Worm (Caenorhabditis elegans): ENCODE data around the gene col-83.

DNA sequence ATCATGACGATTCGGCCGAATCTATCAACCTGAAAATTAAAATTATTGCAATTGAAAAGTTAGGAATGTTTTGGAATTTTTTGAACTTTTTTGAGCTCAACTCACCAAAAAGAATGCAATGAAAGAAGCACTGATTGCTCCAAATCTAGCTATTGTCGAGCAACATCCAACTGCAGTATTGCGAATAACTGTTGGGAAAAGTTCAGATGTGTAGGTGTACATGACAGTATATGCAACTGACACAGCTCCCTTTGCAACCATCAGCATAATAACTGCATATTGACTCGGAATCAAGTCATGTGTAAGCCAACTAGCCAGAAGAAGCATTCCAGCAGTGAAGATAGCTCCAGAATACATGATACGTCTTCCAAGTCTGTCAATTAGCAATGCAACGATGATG, 6.8 kb upstream of the col-83 start:
- TF ChIP-seq F13C5.2 (tag; optimal IDR thresholded peaks at IDR 0.05), result no peak
- no peak for TF ChIP-seq ama-1 (optimal IDR thresholded peaks at IDR 0.05)
- TF ChIP-seq flt-1 (GFP tag; IDR thresholded peaks at IDR 0.05), result no peak
- no peak for TF ChIP-seq pes-1 (GFP tag; IDR thresholded peaks at IDR 0.05)
- TF ChIP-seq hnd-1 (tag; optimal IDR thresholded peaks at IDR 0.05), result no peak
- no peak for TF ChIP-seq scrt-1 (GFP tag; IDR thresholded peaks at IDR 0.05)
- TF ChIP-seq B0310.2 (tag; optimal IDR thresholded peaks at IDR 0.05), result no peak
- TF ChIP-seq hmg-4 (GFP tag; optimal IDR thresholded peaks at IDR 0.05), result no peak
- no peak for TF ChIP-seq hmbx-1 (tag; optimal IDR thresholded peaks at IDR 0.05)
